Fruit fly (Drosophila melanogaster) whole organism, wandering third instar larva: ENCODE measurements around the gene Nfs1.

ENCODE experiments used
- Abd-B ChIP-seq: fragments of >200 bp; optimal IDR thresholded peaks from 2 replicates; lab custom pipeline; 2017; ENCODE audit warnings: missing biosample characterization, missing genetic modification characterization
- CG9705 ChIP-seq: fragments of 200-800 bp; sonication (Bioruptor generic); optimal IDR thresholded peaks from 2 replicates; lab custom pipeline; 2018; ENCODE audit warnings: missing biosample characterization, mild to moderate bottlenecking, missing genetic modification characterization
- CrebA ChIP-seq: fragments of 200-800 bp; sonication (Bioruptor generic); optimal IDR thresholded peaks from 2 replicates; lab custom pipeline; 2016; ENCODE audit warnings: missing biosample characterization, mild to moderate bottlenecking, missing genetic modification characterization, borderline replicate concordance
- Dfd ChIP-seq: fragments of >200 bp; optimal IDR thresholded peaks from 2 replicates; lab custom pipeline; 2017; ENCODE audit warnings: missing biosample characterization, missing genetic modification characterization
- HLH106 ChIP-seq: fragments of 200-800 bp; optimal IDR thresholded peaks from 3 replicates; lab custom pipeline; 2019; ENCODE audit warnings: missing biosample characterization, mild to moderate bottlenecking, missing genetic modification characterization, moderate library complexity
- Hnf4 ChIP-seq: fragments of 200-800 bp; sonication (Bioruptor generic); optimal IDR thresholded peaks from 2 replicates; lab custom pipeline; 2016; ENCODE audit warnings: missing biosample characterization, mild to moderate bottlenecking, missing genetic modification characterization
- Hr78 ChIP-seq: fragments of >200 bp; optimal IDR thresholded peaks from 2 replicates; lab custom pipeline; 2017; ENCODE audit warnings: missing biosample characterization, missing genetic modification characterization
- Hr83 ChIP-seq: fragments of 200-300 bp; sonication (Bioruptor generic); optimal IDR thresholded peaks from 2 replicates; lab custom pipeline; 2016; ENCODE audit warnings: missing biosample characterization, mild to moderate bottlenecking, missing genetic modification characterization, moderate library complexity; ENCODE audit not compliant: poor library complexity, severe bottlenecking
- Jra ChIP-seq: sonication (Bioruptor generic); optimal IDR thresholded peaks from 2 replicates; lab custom pipeline; 2016; ENCODE audit warnings: missing biosample characterization, missing genetic modification characterization
- Mio ChIP-seq: sonication (Bioruptor generic); optimal IDR thresholded peaks from 2 replicates; lab custom pipeline; 2016; ENCODE audit warnings: missing biosample characterization, missing genetic modification characterization
- Myc ChIP-seq: fragments of >200 bp; optimal IDR thresholded peaks from 2 replicates; lab custom pipeline; 2017
- OdsH ChIP-seq: fragments of 200-800 bp; sonication (Bioruptor generic); optimal IDR thresholded peaks from 2 replicates; lab custom pipeline; 2016; ENCODE audit warnings: missing biosample characterization, mild to moderate bottlenecking, missing genetic modification characterization
- Rel ChIP-seq, 2 experiments: fragments of 200-800 bp; sonication (Bioruptor generic) in 1 of 2; optimal IDR thresholded peaks; 2 replicates in 1 of 2; 3 replicates in 1 of 2; lab custom pipeline; 2016 to 2019; ENCODE audit warnings: mild to moderate bottlenecking in 2 of 2, missing biosample characterization in 2 of 2, missing genetic modification characterization in 2 of 2, moderate library complexity in 1 of 2
- Sp1 ChIP-seq: fragments of 200-800 bp; sonication (Bioruptor generic); optimal IDR thresholded peaks from 3 replicates; lab custom pipeline; 2019; ENCODE audit warnings: missing biosample characterization, mild to moderate bottlenecking, missing genetic modification characterization, moderate library complexity
- Vsx2 ChIP-seq: fragments of 200-300, 225-300 bp; sonication (Bioruptor generic); optimal IDR thresholded peaks from 2 replicates; lab custom pipeline; 2018; ENCODE audit warnings: missing biosample characterization, missing genetic modification characterization; ENCODE audit not compliant: partially characterized antibody
- brk ChIP-seq: fragments of 200-800 bp; sonication (Bioruptor generic); optimal IDR thresholded peaks from 2 replicates; lab custom pipeline; 2016; ENCODE audit warnings: missing biosample characterization, mild to moderate bottlenecking, missing genetic modification characterization
- dl ChIP-seq, 2 experiments: fragments of 175-275, 200-275 bp in 1 of 2; fragments of 200-275 bp in 1 of 2; sonication (Bioruptor generic); optimal IDR thresholded peaks; lab custom pipeline; 2018; ENCODE audit warnings: mild to moderate bottlenecking in 2 of 2, missing biosample characterization in 2 of 2, missing genetic modification characterization in 2 of 2, moderate library complexity in 2 of 2; ENCODE audit not compliant: partially characterized antibody in 2 of 2, insufficient read depth in 1 of 2
- dmrt93B ChIP-seq: fragments of 200-800 bp; sonication (Bioruptor generic); optimal IDR thresholded peaks from 2 replicates; lab custom pipeline; 2018; ENCODE audit warnings: missing biosample characterization, mild to moderate bottlenecking, missing genetic modification characterization
- dsf ChIP-seq: sonication (Bioruptor generic); optimal IDR thresholded peaks from 2 replicates; lab custom pipeline; 2016; ENCODE audit warnings: missing biosample characterization, missing genetic modification characterization, borderline replicate concordance
- ey ChIP-seq: fragments of 200-800 bp; sonication (Bioruptor generic); optimal IDR thresholded peaks from 2 replicates; lab custom pipeline; 2016; ENCODE audit warnings: missing biosample characterization, missing genetic modification characterization
- foxo ChIP-seq, 2 experiments: fragments of 200-800 bp; sonication (Bioruptor generic); optimal IDR thresholded peaks; 2 replicates in 1 of 2; 3 replicates in 1 of 2; lab custom pipeline; 2016 to 2017; ENCODE audit warnings: missing biosample characterization in 2 of 2, missing genetic modification characterization in 2 of 2
- fru ChIP-seq: fragments of 200-800 bp; sonication (Bioruptor generic); optimal IDR thresholded peaks from 3 replicates; lab custom pipeline; 2016; ENCODE audit warnings: missing biosample characterization, mild to moderate bottlenecking, missing genetic modification characterization
- h ChIP-seq: fragments of 200-800 bp; sonication (Bioruptor generic); optimal IDR thresholded peaks from 3 replicates; lab custom pipeline; 2016; ENCODE audit warnings: missing biosample characterization, mild to moderate bottlenecking, missing genetic modification characterization
- jim ChIP-seq: fragments of 175-275, 200-325 bp; sonication (Bioruptor generic); optimal IDR thresholded peaks from 2 replicates; lab custom pipeline; 2016; ENCODE audit warnings: missing biosample characterization, mild to moderate bottlenecking, missing genetic modification characterization
- lola ChIP-seq: fragments of >200 bp; optimal IDR thresholded peaks from 2 replicates; lab custom pipeline; 2017; ENCODE audit warnings: missing biosample characterization, missing genetic modification characterization
- pan ChIP-seq: fragments of >200 bp; optimal IDR thresholded peaks from 2 replicates; lab custom pipeline; 2017
- psq ChIP-seq: fragments of 200-800 bp; sonication (Bioruptor generic); optimal IDR thresholded peaks from 3 replicates; lab custom pipeline; 2017; ENCODE audit warnings: missing biosample characterization, mild to moderate bottlenecking, missing genetic modification characterization, moderate library complexity
- rgr ChIP-seq: fragments of 200-800 bp; sonication (Bioruptor generic); optimal IDR thresholded peaks from 3 replicates; lab custom pipeline; 2016; ENCODE audit warnings: missing biosample characterization, mild to moderate bottlenecking, missing genetic modification characterization
- sage ChIP-seq: fragments of 200-800 bp; sonication (Bioruptor generic); optimal IDR thresholded peaks from 2 replicates; lab custom pipeline; 2016; ENCODE audit warnings: missing biosample characterization, mild to moderate bottlenecking, missing genetic modification characterization
- tai ChIP-seq: sonication (Bioruptor generic); optimal IDR thresholded peaks from 2 replicates; lab custom pipeline; 2016; ENCODE audit warnings: missing biosample characterization, missing genetic modification characterization
- usp ChIP-seq: fragments of >200 bp; optimal IDR thresholded peaks from 2 replicates; lab custom pipeline; 2017; ENCODE audit warnings: missing biosample characterization, missing genetic modification characterization
- woc ChIP-seq: sonication (Bioruptor generic); optimal IDR thresholded peaks from 2 replicates; lab custom pipeline; 2016; ENCODE audit warnings: missing biosample characterization, mild to moderate bottlenecking, missing genetic modification characterization

Nfs1 gene

DNA sequence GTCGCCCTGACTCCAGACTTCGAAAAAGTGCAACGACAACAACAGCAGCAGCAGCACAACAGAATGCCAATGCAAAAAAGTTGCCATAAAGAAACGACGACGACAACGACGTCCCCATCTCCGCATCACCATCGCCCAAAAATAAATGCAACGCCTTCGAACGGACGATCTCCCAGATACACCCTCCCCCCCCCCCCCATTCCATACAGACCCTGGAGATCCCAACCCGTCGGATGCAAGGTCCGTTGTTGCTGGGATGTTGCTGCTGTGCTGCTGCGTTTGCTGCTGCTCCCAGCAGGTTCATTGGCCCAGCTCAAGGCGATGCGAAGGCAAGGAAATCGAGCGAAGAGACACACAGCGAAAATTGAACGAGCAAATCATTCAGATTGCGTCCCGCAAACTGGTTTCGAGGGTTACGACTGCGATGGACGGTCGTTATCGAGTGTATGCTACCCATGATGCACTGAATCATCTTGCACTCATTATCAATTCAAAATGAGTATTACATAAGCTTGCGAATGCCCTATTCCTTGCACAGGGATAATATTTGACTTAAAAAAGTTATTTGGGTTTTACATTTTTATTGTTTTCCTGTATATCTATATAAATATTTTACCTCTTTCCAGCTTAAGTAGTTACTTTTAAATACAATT is 14.4 kb downstream of the Nfs1 start:
- TF ChIP-seq dsf (no peak), dl (GFP tag; optimal IDR thresholded peaks at IDR 0.05; lab: Kevin White, UChicago; ENCODE audit: insufficient read depth in 1 of 2, partially characterized antibody in 2 of 2) (peak; percentile 27 to 31), Dfd (no peak), HLH106 (tag; lab: Kevin White, UChicago) (peak; percentile 31), Hnf4 (GFP tag; lab: Kevin White, UChicago) (peak; percentile 78), Vsx2 (no peak), OdsH (peak; percentile 1), brk (GFP tag; lab: Kevin White, UChicago) (no peak), h (GFP tag; lab: Kevin White, UChicago) (peak; percentile 24), foxo (GFP tag; optimal IDR thresholded peaks at IDR 0.05; lab: Kevin White, UChicago) (peak in 1 of 2 experiments; percentile 9), Rel (GFP tag; optimal IDR thresholded peaks at IDR 0.05; lab: Kevin White, UChicago) (no peak), Rel (tag; optimal IDR thresholded peaks at IDR 0.05; lab: Kevin White, UChicago) (peak; percentile 90), Sp1 (GFP tag; lab: Kevin White, UChicago) (peak; percentile 6), tai (GFP tag; lab: Kevin White, UChicago) (no peak), pan (lab: Kevin White, UChicago) (no peak), lola (GFP tag; lab: Kevin White, UChicago) (no peak), fru (peak; percentile 11), woc (peak; percentile 4), psq (GFP tag; lab: Kevin White, UChicago) (peak; percentile 83), Myc (lab: Kevin White, UChicago) (no peak)

DNA sequence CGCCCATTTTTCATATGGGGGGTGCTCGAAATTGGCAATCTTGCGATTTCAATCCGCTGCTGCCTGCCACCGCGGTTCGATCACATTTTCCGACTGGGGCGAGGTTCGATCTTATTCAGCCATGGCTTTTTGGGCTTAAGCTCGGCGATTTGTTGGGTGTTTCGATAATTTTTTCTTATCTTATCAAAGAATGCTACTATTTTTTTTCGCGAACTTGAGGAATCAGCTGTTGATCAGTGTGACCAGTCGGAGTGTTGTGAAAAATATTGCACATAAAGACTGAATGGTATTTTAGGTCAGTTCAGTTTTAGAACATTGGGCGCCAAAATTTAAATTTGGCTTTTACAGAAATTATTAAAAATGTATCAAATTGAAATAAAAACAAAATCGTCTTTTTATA is 21.3 kb downstream of the Nfs1 start, which contains the start of gene Wdr81:
Gene Wdr81 (minus strand): TSS at position 226 of the 400 bp plus-strand sequence.
- TF ChIP-seq CrebA = no peak
- TF ChIP-seq Rel (GFP tag; optimal IDR thresholded peaks at IDR 0.05; lab: Kevin White, UChicago) = no peak
- TF ChIP-seq Rel (tag; optimal IDR thresholded peaks at IDR 0.05; lab: Kevin White, UChicago) = peak; percentile 26
- TF ChIP-seq Vsx2 = no peak
- TF ChIP-seq jim (GFP tag; lab: Kevin White, UChicago) = no peak
- TF ChIP-seq rgr = no peak

DNA sequence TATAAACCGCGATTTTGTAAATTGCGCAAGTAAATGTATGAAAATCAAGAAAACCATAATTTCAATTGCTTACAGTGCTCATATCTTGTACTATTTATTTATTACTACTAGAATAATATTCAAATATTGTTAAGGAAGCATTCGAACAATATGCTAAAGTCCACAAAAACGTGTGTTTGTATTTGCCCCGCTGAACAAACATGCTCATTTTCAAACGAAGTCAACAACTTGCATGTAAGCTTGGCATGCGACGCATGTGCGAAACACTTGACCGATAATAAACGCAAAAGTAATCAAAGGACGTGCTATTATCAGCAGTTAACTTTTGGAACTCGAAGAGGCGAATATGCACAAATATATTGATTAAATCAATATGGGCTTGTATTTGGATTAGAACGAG is 21.7 kb downstream of the Nfs1 start:
- TF ChIP-seq usp (GFP tag; lab: Kevin White, UChicago) = no peak
- TF ChIP-seq Abd-B (GFP tag; lab: Kevin White, UChicago) = no peak
- no peak for TF ChIP-seq dmrt93B (GFP tag; lab: Kevin White, UChicago)
- no peak for TF ChIP-seq sage (GFP tag; lab: Kevin White, UChicago)
- no peak for TF ChIP-seq CG9705
- TF ChIP-seq OdsH = peak; percentile 49
- peak; percentile 19 for TF ChIP-seq Jra (GFP tag; lab: Kevin White, UChicago)
- TF ChIP-seq brk (GFP tag; lab: Kevin White, UChicago) = no peak
- no peak for TF ChIP-seq psq (GFP tag; lab: Kevin White, UChicago)
- TF ChIP-seq Hr83 (GFP tag; lab: Kevin White, UChicago) = peak; percentile 73
- peak; percentile 41 for TF ChIP-seq Sp1 (GFP tag; lab: Kevin White, UChicago)
- no peak for TF ChIP-seq tai (GFP tag; lab: Kevin White, UChicago)
- no peak for TF ChIP-seq jim (GFP tag; lab: Kevin White, UChicago)
- TF ChIP-seq Rel (GFP tag; optimal IDR thresholded peaks at IDR 0.05; lab: Kevin White, UChicago) = no peak
- TF ChIP-seq Rel (tag; optimal IDR thresholded peaks at IDR 0.05; lab: Kevin White, UChicago) = no peak
- no peak for TF ChIP-seq dl (GFP tag; optimal IDR thresholded peaks at IDR 0.05; lab: Kevin White, UChicago; ENCODE audit: insufficient read depth in 1 of 2, partially characterized antibody in 2 of 2)
- no peak for TF ChIP-seq Hnf4 (GFP tag; lab: Kevin White, UChicago)
- TF ChIP-seq Dfd = no peak
- TF ChIP-seq dsf = peak; percentile 11
- TF ChIP-seq foxo (GFP tag; optimal IDR thresholded peaks at IDR 0.05; lab: Kevin White, UChicago) = peak in 1 of 2 experiments; percentile 19
- peak; percentile 58 for TF ChIP-seq rgr
- peak; percentile 33 for TF ChIP-seq h (GFP tag; lab: Kevin White, UChicago)
- TF ChIP-seq Mio = no peak
- TF ChIP-seq fru = peak; percentile 15
- no peak for TF ChIP-seq Hr78
- TF ChIP-seq CrebA = no peak
- peak; percentile 17 for TF ChIP-seq ey (GFP tag; lab: Kevin White, UChicago)

DNA sequence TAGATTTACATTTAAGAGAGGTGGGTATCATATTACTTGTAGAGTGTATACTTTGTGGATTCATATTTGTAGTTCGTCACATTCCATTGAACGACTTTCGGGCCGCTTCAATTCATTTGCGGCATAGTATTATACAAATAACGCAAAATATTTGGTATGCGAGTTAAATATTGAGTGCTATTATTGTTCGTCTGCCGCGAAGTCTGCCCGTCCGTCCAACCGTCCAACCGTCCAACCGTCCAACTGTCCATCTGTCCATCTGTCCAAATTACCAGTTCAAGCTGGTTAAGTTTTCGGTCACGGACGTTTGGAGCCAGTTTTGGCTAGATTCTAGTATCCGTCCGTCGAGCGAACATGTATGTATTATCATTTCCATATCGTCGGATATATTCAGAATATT is 24.6 kb downstream of the Nfs1 start:
- TF ChIP-seq Sp1 (GFP tag; lab: Kevin White, UChicago) (no peak), Hr78 (no peak)
